Fruit fly (Drosophila melanogaster): Measurements from ENCODE around the gene CG15387.
A peak's percentile ranks its signal among the peaks of the same experiment; 100 is the strongest.

The CG15387 gene

dm6 chr2L:2193357-2193780, 32.7 kb downstream of the CG15387 start (continued):
- TF ChIP-seq CG3838 (GFP tag; optimal IDR thresholded peaks at IDR 0.05) (no peak), NC2β (GFP tag; optimal IDR thresholded peaks at IDR 0.05) (peak; percentile 21), lab (GFP tag; optimal IDR thresholded peaks at IDR 0.05) (peak; percentile 76), CG9437 (GFP tag; optimal IDR thresholded peaks at IDR 0.05) (no peak), nau (GFP tag; optimal IDR thresholded peaks at IDR 0.05) (peak; percentile 44), bowl (GFP tag; IDR thresholded peaks at IDR 0.05) (no peak), chif (GFP tag; optimal IDR thresholded peaks at IDR 0.05) (no peak), jigr1 (GFP tag; IDR thresholded peaks at IDR 0.05) (no peak), CG13624 (GFP tag; optimal IDR thresholded peaks at IDR 0.05) (peak; percentile 75), CG15514 (GFP tag; optimal IDR thresholded peaks at IDR 0.05) (peak; percentile 91), CG6683 (GFP tag; optimal IDR thresholded peaks at IDR 0.05) (peak; percentile 15), CG17568 (GFP tag; optimal IDR thresholded peaks at IDR 0.05) (peak; percentile 17), ham (GFP tag; IDR thresholded peaks at IDR 0.05) (no peak), CG10147 (GFP tag; optimal IDR thresholded peaks at IDR 0.05) (no peak), dmrt11E (tag; optimal IDR thresholded peaks at IDR 0.05) (no peak), tio (GFP tag; optimal IDR thresholded peaks at IDR 0.05) (no peak), sr (GFP tag; IDR thresholded peaks at IDR 0.05) (no peak)

dm6 chr2L:2192123-2192601, 33.9 kb downstream of the CG15387 start, which contains the start of gene CG10874:
Gene CG10874, minus strand, starts transcription at chr2L:2192386.
- no peak for TF ChIP-seq danr (GFP tag; IDR thresholded peaks at IDR 0.05)
- no peak for TF ChIP-seq fd96Cb (tag; optimal IDR thresholded peaks at IDR 0.05)
- TF ChIP-seq Spps (tag; optimal IDR thresholded peaks at IDR 0.05), result no peak
- TF ChIP-seq CG9727 (GFP tag; optimal IDR thresholded peaks at IDR 0.05), result peak; percentile 1
- peak in 1 of 2 experiments; percentile 6 for TF ChIP-seq insv (GFP tag; optimal IDR thresholded peaks at IDR 0.05)
- peak; percentile 98 for TF ChIP-seq pzg (GFP tag; optimal IDR thresholded peaks at IDR 0.05)
- no peak for TF ChIP-seq CG1233 (GFP tag; optimal IDR thresholded peaks at IDR 0.05)
- no peak for TF ChIP-seq Dip3 (GFP tag; optimal IDR thresholded peaks at IDR 0.05)
- peak; percentile 34 for TF ChIP-seq slou (GFP tag; optimal IDR thresholded peaks at IDR 0.05)
- TF ChIP-seq fd102C (GFP tag; optimal IDR thresholded peaks at IDR 0.05), result no peak
- TF ChIP-seq Atf3 (GFP tag; optimal IDR thresholded peaks at IDR 0.05), result no peak
- TF ChIP-seq Rfx (GFP tag; IDR thresholded peaks at IDR 0.05), result no peak
- no peak for TF ChIP-seq btn (GFP tag; optimal IDR thresholded peaks at IDR 0.05)
- no peak for TF ChIP-seq aop (GFP tag; IDR thresholded peaks at IDR 0.05)
- TF ChIP-seq gsb-n (tag; optimal IDR thresholded peaks at IDR 0.05), result no peak
- TF ChIP-seq hbn (GFP tag; IDR thresholded peaks at IDR 0.05; ENCODE audit: partially characterized antibody), result no peak
- TF ChIP-seq Dbx (GFP tag; IDR thresholded peaks at IDR 0.05), result no peak
- TF ChIP-seq CG18619 (GFP tag; optimal IDR thresholded peaks at IDR 0.05), result no peak
- TF ChIP-seq Fer3 (tag; optimal IDR thresholded peaks at IDR 0.05), result no peak
- TF ChIP-seq tio (GFP tag; optimal IDR thresholded peaks at IDR 0.05), result no peak
- no peak for TF ChIP-seq caup (GFP tag; optimal IDR thresholded peaks at IDR 0.05; ENCODE audit: severe bottlenecking)
- no peak for TF ChIP-seq CTCF (GFP tag; optimal IDR thresholded peaks at IDR 0.05)
- no peak for TF ChIP-seq rib (GFP tag; IDR thresholded peaks at IDR 0.05)
- TF ChIP-seq Atf6 (GFP tag; IDR thresholded peaks at IDR 0.05), result no peak
- TF ChIP-seq CG11696 (GFP tag; IDR thresholded peaks at IDR 0.05), result no peak
- no peak for TF ChIP-seq dm (GFP tag; optimal IDR thresholded peaks at IDR 0.05)
- no peak for TF ChIP-seq gcm2 (GFP tag; optimal IDR thresholded peaks at IDR 0.05)
- TF ChIP-seq NfI (GFP tag; optimal IDR thresholded peaks at IDR 0.05), result peak; percentile 31
- no peak for TF ChIP-seq CG10654 (GFP tag; optimal IDR thresholded peaks at IDR 0.05)
- no peak for TF ChIP-seq CG3407 (GFP tag; optimal IDR thresholded peaks at IDR 0.05)
- no peak for TF ChIP-seq CG12071 (GFP tag; optimal IDR thresholded peaks at IDR 0.05)
- no peak for TF ChIP-seq vnd (GFP tag; IDR thresholded peaks at IDR 0.05; ENCODE audit: partially characterized antibody)
- TF ChIP-seq dmrt11E (tag; optimal IDR thresholded peaks at IDR 0.05), result no peak
- no peak for TF ChIP-seq disco-r (GFP tag; optimal IDR thresholded peaks at IDR 0.05)
- no peak for TF ChIP-seq Bdp1 (GFP tag; optimal IDR thresholded peaks at IDR 0.05)
- TF ChIP-seq onecut (GFP tag; IDR thresholded peaks at IDR 0.05), result no peak

All from whole organism, embryonic.